Fruit fly (Drosophila melanogaster) whole organism, wandering third instar larva: Measurements from ENCODE around the gene BBS1.

Source experiments
- CG32264 ChIP-seq: fragments of 200-800 bp; sonication (Bioruptor generic); optimal IDR thresholded peaks from 2 replicates; lab custom pipeline; 2016; ENCODE audit warnings: missing biosample characterization, missing genetic modification characterization
- CrebA ChIP-seq: fragments of 200-800 bp; sonication (Bioruptor generic); optimal IDR thresholded peaks from 2 replicates; lab custom pipeline; 2016; ENCODE audit warnings: missing biosample characterization, mild to moderate bottlenecking, missing genetic modification characterization, borderline replicate concordance
- Dfd ChIP-seq: fragments of >200 bp; optimal IDR thresholded peaks from 2 replicates; lab custom pipeline; 2017; ENCODE audit warnings: missing biosample characterization, missing genetic modification characterization
- GATAd ChIP-seq: sonication (Bioruptor generic); optimal IDR thresholded peaks from 2 replicates; lab custom pipeline; 2016; ENCODE audit warnings: missing biosample characterization, missing genetic modification characterization
- HLH106 ChIP-seq: fragments of 200-800 bp; optimal IDR thresholded peaks from 3 replicates; lab custom pipeline; 2019; ENCODE audit warnings: missing biosample characterization, mild to moderate bottlenecking, missing genetic modification characterization, moderate library complexity
- Hnf4 ChIP-seq: fragments of 200-800 bp; sonication (Bioruptor generic); optimal IDR thresholded peaks from 2 replicates; lab custom pipeline; 2016; ENCODE audit warnings: missing biosample characterization, mild to moderate bottlenecking, missing genetic modification characterization
- Hr83 ChIP-seq: fragments of 200-300 bp; sonication (Bioruptor generic); optimal IDR thresholded peaks from 2 replicates; lab custom pipeline; 2016; ENCODE audit warnings: missing biosample characterization, mild to moderate bottlenecking, missing genetic modification characterization, moderate library complexity; ENCODE audit not compliant: poor library complexity, severe bottlenecking
- N ChIP-seq: fragments of >200 bp; optimal IDR thresholded peaks from 2 replicates; lab custom pipeline; 2018; ENCODE audit warnings: missing biosample characterization, missing external identifiers, missing genetic modification characterization
- Rel ChIP-seq, 2 experiments: fragments of 200-800 bp; sonication (Bioruptor generic) in 1 of 2; optimal IDR thresholded peaks; 2 replicates in 1 of 2; 3 replicates in 1 of 2; lab custom pipeline; 2016 to 2019; ENCODE audit warnings: mild to moderate bottlenecking in 2 of 2, missing biosample characterization in 2 of 2, missing genetic modification characterization in 2 of 2, moderate library complexity in 1 of 2
- Sp1 ChIP-seq: fragments of 200-800 bp; sonication (Bioruptor generic); optimal IDR thresholded peaks from 3 replicates; lab custom pipeline; 2019; ENCODE audit warnings: missing biosample characterization, mild to moderate bottlenecking, missing genetic modification characterization, moderate library complexity
- Vsx2 ChIP-seq: fragments of 200-300, 225-300 bp; sonication (Bioruptor generic); optimal IDR thresholded peaks from 2 replicates; lab custom pipeline; 2018; ENCODE audit warnings: missing biosample characterization, missing genetic modification characterization; ENCODE audit not compliant: partially characterized antibody
- dl ChIP-seq, 2 experiments: fragments of 175-275, 200-275 bp in 1 of 2; fragments of 200-275 bp in 1 of 2; sonication (Bioruptor generic); optimal IDR thresholded peaks; lab custom pipeline; 2018; ENCODE audit warnings: mild to moderate bottlenecking in 2 of 2, missing biosample characterization in 2 of 2, missing genetic modification characterization in 2 of 2, moderate library complexity in 2 of 2; ENCODE audit not compliant: partially characterized antibody in 2 of 2, insufficient read depth in 1 of 2
- ey ChIP-seq: fragments of 200-800 bp; sonication (Bioruptor generic); optimal IDR thresholded peaks from 2 replicates; lab custom pipeline; 2016; ENCODE audit warnings: missing biosample characterization, missing genetic modification characterization
- h ChIP-seq: fragments of 200-800 bp; sonication (Bioruptor generic); optimal IDR thresholded peaks from 3 replicates; lab custom pipeline; 2016; ENCODE audit warnings: missing biosample characterization, mild to moderate bottlenecking, missing genetic modification characterization
- jim ChIP-seq: fragments of 175-275, 200-325 bp; sonication (Bioruptor generic); optimal IDR thresholded peaks from 2 replicates; lab custom pipeline; 2016; ENCODE audit warnings: missing biosample characterization, mild to moderate bottlenecking, missing genetic modification characterization
- pan ChIP-seq: fragments of >200 bp; optimal IDR thresholded peaks from 2 replicates; lab custom pipeline; 2017
- sv ChIP-seq: fragments of 200-800 bp; sonication (Bioruptor generic); optimal IDR thresholded peaks from 3 replicates; lab custom pipeline; 2016; ENCODE audit warnings: missing biosample characterization, missing genetic modification characterization

The BBS1 gene

DNA sequence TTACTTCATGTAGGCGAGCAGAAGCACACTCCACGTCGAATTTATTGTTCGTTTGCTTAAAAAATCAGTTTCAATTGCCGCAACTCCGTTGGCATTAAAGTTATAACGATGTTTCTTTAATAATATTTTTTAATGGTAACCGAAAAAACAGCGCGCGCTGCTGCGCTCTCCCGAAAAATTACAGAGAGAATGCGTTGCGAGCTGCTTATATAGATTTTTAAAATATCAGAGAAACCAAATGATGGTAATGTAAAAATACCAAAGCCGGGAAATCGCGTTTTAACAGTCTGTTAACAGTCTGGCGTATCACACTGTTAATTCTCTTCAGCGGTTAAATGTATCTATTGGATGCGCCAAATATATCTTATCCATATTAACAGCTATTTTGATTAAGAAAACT, 31.2 kb downstream of the BBS1 start, which contains the start of gene corn:
corn (minus strand) TSS at position 184 of the 400 bp plus-strand sequence.
- peak; percentile 57 for TF ChIP-seq CrebA (GFP tag; lab: Kevin White, UChicago)
- TF ChIP-seq dl (GFP tag; optimal IDR thresholded peaks at IDR 0.05; lab: Kevin White, UChicago; ENCODE audit: insufficient read depth in 1 of 2, partially characterized antibody in 2 of 2) = no peak
- TF ChIP-seq ey (GFP tag; lab: Kevin White, UChicago) = no peak
- TF ChIP-seq Vsx2 = peak; percentile 52
- peak; percentile 31 for TF ChIP-seq Hnf4 (GFP tag; lab: Kevin White, UChicago)
- no peak for TF ChIP-seq Rel (GFP tag; optimal IDR thresholded peaks at IDR 0.05; lab: Kevin White, UChicago)
- TF ChIP-seq Rel (tag; optimal IDR thresholded peaks at IDR 0.05; lab: Kevin White, UChicago) = peak; percentile 29
- TF ChIP-seq h (GFP tag; lab: Kevin White, UChicago) = peak; percentile 11
- peak; percentile 8 for TF ChIP-seq Hr83 (GFP tag; lab: Kevin White, UChicago)

dm6 chr3L:7157713-7158112, 32.0 kb downstream of the BBS1 start, which contains the start of gene CG8620:
Gene CG8620, plus strand, starts transcription at chr3L:7158099.
- no peak for TF ChIP-seq GATAd
- TF ChIP-seq pan (lab: Kevin White, UChicago) = no peak
- TF ChIP-seq Rel (GFP tag; optimal IDR thresholded peaks at IDR 0.05; lab: Kevin White, UChicago) = no peak
- TF ChIP-seq Rel (tag; optimal IDR thresholded peaks at IDR 0.05; lab: Kevin White, UChicago) = peak; percentile 31

dm6 chr3L:7161310-7161709, 35.6 kb downstream of the BBS1 start:
- TF ChIP-seq N (no peak), Vsx2 (no peak), h (GFP tag; lab: Kevin White, UChicago) (no peak), ey (GFP tag; lab: Kevin White, UChicago) (no peak), Dfd (GFP tag; lab: Kevin White, UChicago) (peak; percentile 93)

- no peak for TF ChIP-seq Rel (GFP tag; optimal IDR thresholded peaks at IDR 0.05; lab: Kevin White, UChicago)
- no peak for TF ChIP-seq Rel (tag; optimal IDR thresholded peaks at IDR 0.05; lab: Kevin White, UChicago)
- TF ChIP-seq CG32264 (GFP tag; lab: Kevin White, UChicago) = no peak
- TF ChIP-seq jim (GFP tag; lab: Kevin White, UChicago) = no peak
- no peak for TF ChIP-seq Sp1 (GFP tag; lab: Kevin White, UChicago)
- no peak for TF ChIP-seq CrebA (GFP tag; lab: Kevin White, UChicago)
- no peak for TF ChIP-seq HLH106 (tag; lab: Kevin White, UChicago)
- no peak for TF ChIP-seq sv
These were observed 36.2 kb downstream of the BBS1 start for dm6 chr3L:7161924-7162323.
